Worm (Caenorhabditis elegans) whole organism, L2 larva: ENCODE measurements around the gene F57C12.6.

Experiments used
- C34F6.9 ChIP-seq: fragments of 150-350 bp; optimal IDR thresholded peaks from 2 replicates; lab custom pipeline; 2014; ENCODE audit warnings: missing biosample characterization, missing genetic modification characterization
- F13H6.1 ChIP-seq: sonication (generic microtip); optimal IDR thresholded peaks from 2 replicates; lab custom pipeline; 2016; ENCODE audit warnings: missing genetic modification characterization, missing compliant biosample characterization
- R02D3.7 ChIP-seq: fragments of 150-350 bp; optimal IDR thresholded peaks from 2 replicates; lab custom pipeline; 2014; ENCODE audit warnings: missing biosample characterization, missing genetic modification characterization
- ama-1 ChIP-seq: fragments of 150-350 bp; optimal IDR thresholded peaks from 2 replicates; lab custom pipeline; 2018; ENCODE audit warnings: inconsistent platforms
- blmp-1 ChIP-seq: sonication (generic microtip); optimal IDR thresholded peaks from 2 replicates; lab custom pipeline; 2017; ENCODE audit warnings: missing genetic modification characterization, mild to moderate bottlenecking, missing compliant biosample characterization, antibody characterized with exemption, moderate library complexity; ENCODE audit not compliant: insufficient read depth
- ceh-82 ChIP-seq: fragments of 150-350 bp; optimal IDR thresholded peaks from 2 replicates; lab custom pipeline; 2014; ENCODE audit warnings: missing biosample characterization, missing genetic modification characterization
- crh-2 ChIP-seq: sonication (generic microtip); optimal IDR thresholded peaks from 2 replicates; lab custom pipeline; 2017; ENCODE audit warnings: missing biosample characterization, missing genetic modification characterization
- dmd-4 ChIP-seq: sonication (generic microtip); optimal IDR thresholded peaks from 2 replicates; lab custom pipeline; 2017; ENCODE audit warnings: missing biosample characterization, missing genetic modification characterization
- egl-27 ChIP-seq: sonication (generic microtip); optimal IDR thresholded peaks from 3 replicates; lab custom pipeline; 2017; ENCODE audit warnings: missing biosample characterization, missing genetic modification reagents, missing genetic modification characterization
- elt-1 ChIP-seq: fragments of 150-350 bp; optimal IDR thresholded peaks from 2 replicates; lab custom pipeline; 2014; ENCODE audit warnings: missing biosample characterization, missing genetic modification characterization
- fos-1 ChIP-seq: fragments of 150-350 bp; optimal IDR thresholded peaks from 2 replicates; lab custom pipeline; 2014; ENCODE audit warnings: missing biosample characterization, missing genetic modification characterization
- lin-11 ChIP-seq: fragments of 150-350 bp; sonication (generic microtip); optimal IDR thresholded peaks from 2 replicates; lab custom pipeline; 2014; ENCODE audit warnings: missing biosample characterization, missing genetic modification characterization, inconsistent platforms, mixed read lengths
- lin-13 ChIP-seq: fragments of 150-350 bp; optimal IDR thresholded peaks from 2 replicates; lab custom pipeline; 2014; ENCODE audit warnings: missing biosample characterization, missing genetic modification reagents, missing genetic modification characterization
- lin-39 ChIP-seq: fragments of 150-350 bp; optimal IDR thresholded peaks from 2 replicates; lab custom pipeline; 2014; ENCODE audit warnings: missing biosample characterization, missing genetic modification reagents, missing genetic modification characterization
- lsy-2 ChIP-seq, 2 experiments: fragments of 150-350 bp in 1 of 2; sonication (generic microtip) in 1 of 2; optimal IDR thresholded peaks; 2 replicates each; lab custom pipeline; 2014 to 2017; ENCODE audit warnings: missing biosample characterization in 2 of 2, missing genetic modification characterization in 2 of 2
- mbf-1 ChIP-seq: sonication (generic microtip); optimal IDR thresholded peaks from 2 replicates; lab custom pipeline; 2017; ENCODE audit warnings: missing biosample characterization, missing genetic modification characterization
- mdl-1 ChIP-seq, 2 experiments: fragments of 150-350 bp in 1 of 2; sonication (generic microtip) in 1 of 2; optimal IDR thresholded peaks; 2 replicates each; lab custom pipeline; 2017; ENCODE audit warnings: missing biosample characterization in 2 of 2, missing genetic modification characterization in 2 of 2
- nhr-10 ChIP-seq: sonication (generic microtip); optimal IDR thresholded peaks from 2 replicates; lab custom pipeline; 2017; ENCODE audit warnings: missing biosample characterization, missing genetic modification characterization
- nhr-11 ChIP-seq: fragments of 150-350 bp; optimal IDR thresholded peaks from 2 replicates; lab custom pipeline; 2014; ENCODE audit warnings: missing biosample characterization, missing genetic modification characterization
- nhr-12 ChIP-seq: fragments of 150-350 bp; optimal IDR thresholded peaks from 2 replicates; lab custom pipeline; 2014; ENCODE audit warnings: missing biosample characterization, missing genetic modification characterization
- nhr-129 ChIP-seq: fragments of 150-350 bp; optimal IDR thresholded peaks from 2 replicates; lab custom pipeline; 2014; ENCODE audit warnings: missing biosample characterization, missing genetic modification characterization
- nhr-23 ChIP-seq: fragments of 150-350 bp; optimal IDR thresholded peaks from 2 replicates; lab custom pipeline; 2014; ENCODE audit warnings: missing biosample characterization, missing genetic modification reagents, missing genetic modification characterization
- nhr-237 ChIP-seq: fragments of 150-350 bp; optimal IDR thresholded peaks from 2 replicates; lab custom pipeline; 2014; ENCODE audit warnings: missing biosample characterization, missing genetic modification characterization
- nhr-25 ChIP-seq: fragments of 150-350 bp; sonication (generic microtip); optimal IDR thresholded peaks from 3 replicates; lab custom pipeline; 2014; ENCODE audit warnings: missing biosample characterization, missing genetic modification characterization
- nhr-6 ChIP-seq: fragments of 150-350 bp; optimal IDR thresholded peaks from 2 replicates; lab custom pipeline; 2014; ENCODE audit warnings: missing biosample characterization, missing genetic modification characterization
- peb-1 ChIP-seq: fragments of 150-350 bp; optimal IDR thresholded peaks from 2 replicates; lab custom pipeline; 2014; ENCODE audit warnings: missing biosample characterization, missing genetic modification characterization
- sem-4 ChIP-seq: fragments of 150-350 bp; optimal IDR thresholded peaks from 2 replicates; lab custom pipeline; 2014; ENCODE audit warnings: missing biosample characterization, missing genetic modification reagents, missing genetic modification characterization
- sma-3 ChIP-seq: sonication (generic microtip); optimal IDR thresholded peaks from 2 replicates; lab custom pipeline; 2016; ENCODE audit warnings: missing genetic modification reagents, missing genetic modification characterization, missing compliant biosample characterization
- sma-9 ChIP-seq, 2 experiments: fragments of 150-350 bp in 1 of 2; sonication (generic microtip) in 1 of 2; optimal IDR thresholded peaks; 2 replicates each; lab custom pipeline; 2014 to 2016; ENCODE audit warnings: missing genetic modification characterization in 2 of 2, mild to moderate bottlenecking in 1 of 2, missing biosample characterization in 1 of 2, missing compliant biosample characterization in 1 of 2, missing genetic modification reagents in 1 of 2, moderate library complexity in 1 of 2
- snpc-4 ChIP-seq: fragments of 150-350 bp; optimal IDR thresholded peaks from 2 replicates; lab custom pipeline; 2014; ENCODE audit warnings: missing biosample characterization, missing genetic modification characterization
- unc-55 ChIP-seq: fragments of 150-350 bp; sonication (generic microtip); optimal IDR thresholded peaks from 3 replicates; lab custom pipeline; 2014; ENCODE audit warnings: missing biosample characterization, missing genetic modification reagents, missing genetic modification characterization
- unc-62 ChIP-seq: fragments of 150-350 bp; optimal IDR thresholded peaks from 2 replicates; lab custom pipeline; 2014; ENCODE audit warnings: missing biosample characterization, missing genetic modification reagents, missing genetic modification characterization
- zag-1 ChIP-seq: fragments of 150-350 bp; optimal IDR thresholded peaks from 2 replicates; lab custom pipeline; 2014; ENCODE audit warnings: missing biosample characterization, missing genetic modification characterization
- ztf-1 ChIP-seq: fragments of 200-800 bp; sonication (Bioruptor generic); conservative IDR thresholded peaks from 2 replicates; pipeline ENCODE4 v1.3.6; 2022; ENCODE audit warnings: missing genetic modification characterization, missing compliant biosample characterization
- ztf-11 ChIP-seq: sonication (generic microtip); optimal IDR thresholded peaks from 2 replicates; lab custom pipeline; 2017; ENCODE audit warnings: missing biosample characterization, missing genetic modification characterization
- ztf-4 ChIP-seq: fragments of 150-350 bp; optimal IDR thresholded peaks from 2 replicates; lab custom pipeline; 2014; ENCODE audit warnings: missing biosample characterization, missing genetic modification characterization

F57C12.6 gene

DNA sequence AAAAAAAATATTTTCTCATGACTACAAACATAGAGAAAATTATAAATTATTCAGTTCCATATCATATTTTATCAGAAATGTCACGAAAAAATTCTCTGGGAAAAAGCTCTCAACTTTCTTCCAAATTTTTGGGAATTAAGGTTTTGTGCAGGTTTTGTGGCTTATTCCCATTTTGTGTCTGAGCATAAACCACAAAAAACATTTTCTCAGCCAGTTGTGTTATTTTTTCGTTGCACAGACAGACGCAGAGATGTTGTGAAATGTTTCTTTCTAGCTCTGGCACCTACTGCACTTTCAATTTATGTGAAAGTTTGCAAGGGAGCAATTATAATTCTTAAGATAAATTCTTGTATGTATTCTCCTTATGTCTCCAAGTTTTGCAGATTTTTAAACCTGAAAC is 21.3 kb upstream of the F57C12.6 start:
- TF ChIP-seq lsy-2 (tag; optimal IDR thresholded peaks at IDR 0.05; lab: Kevin White, UChicago) (no peak), unc-55 (GFP tag; lab: Kevin White, UChicago) (peak; percentile 36)

DNA sequence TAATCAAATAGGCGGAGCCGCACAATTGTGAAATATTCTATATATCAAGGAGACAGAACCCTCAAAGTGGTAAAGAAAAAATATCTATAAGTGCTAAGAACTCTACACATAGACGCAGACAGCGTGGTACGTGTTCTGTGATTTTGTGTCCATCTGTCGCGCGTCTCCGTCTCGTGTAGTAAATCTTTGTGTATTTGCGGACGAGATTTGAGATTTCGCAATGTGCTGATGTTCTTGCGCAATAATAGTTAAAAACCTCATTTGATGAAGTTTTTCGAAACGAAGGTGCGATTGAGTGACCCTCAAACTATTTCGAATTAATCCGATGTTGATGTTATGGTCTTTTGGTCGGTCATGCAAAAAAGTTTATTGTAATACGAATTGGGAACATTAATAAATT is 19.5 kb upstream of the F57C12.6 start:
- TF ChIP-seq mdl-1 (tag; optimal IDR thresholded peaks at IDR 0.05; lab: Kevin White, UChicago) (peak in 1 of 2 experiments; percentile 35), snpc-4 (tag; lab: Kevin White, UChicago) (peak; percentile 17), fos-1 (tag; lab: Kevin White, UChicago) (peak; percentile 15), nhr-10 (tag; lab: Kevin White, UChicago) (no peak), zag-1 (tag; lab: Kevin White, UChicago) (peak; percentile 59), ceh-82 (tag; lab: Kevin White, UChicago) (no peak), lin-13 (peak; percentile 15), sem-4 (tag; lab: Kevin White, UChicago) (peak; percentile 2), crh-2 (tag; lab: Kevin White, UChicago) (peak; percentile 31), lin-11 (tag; lab: Kevin White, UChicago) (peak; percentile 54), blmp-1 (no peak), F13H6.1 (peak; percentile 46), lsy-2 (tag; optimal IDR thresholded peaks at IDR 0.05; lab: Kevin White, UChicago) (peak in 1 of 2 experiments; percentile 47), peb-1 (tag; lab: Kevin White, UChicago) (no peak), ztf-4 (peak; percentile 4), nhr-6 (tag; lab: Kevin White, UChicago) (no peak), sma-9 (GFP tag; optimal IDR thresholded peaks at IDR 0.05; lab: Kevin White, UChicago) (peak; percentile 74), sma-9 (tag; optimal IDR thresholded peaks at IDR 0.05; lab: Kevin White, UChicago) (no peak), unc-55 (GFP tag; lab: Kevin White, UChicago) (peak; percentile 92), nhr-25 (peak; percentile 15), nhr-129 (tag; lab: Kevin White, UChicago) (peak; percentile 96), C34F6.9 (tag; lab: Kevin White, UChicago) (peak; percentile 84), ztf-11 (tag; lab: Kevin White, UChicago) (no peak)

DNA sequence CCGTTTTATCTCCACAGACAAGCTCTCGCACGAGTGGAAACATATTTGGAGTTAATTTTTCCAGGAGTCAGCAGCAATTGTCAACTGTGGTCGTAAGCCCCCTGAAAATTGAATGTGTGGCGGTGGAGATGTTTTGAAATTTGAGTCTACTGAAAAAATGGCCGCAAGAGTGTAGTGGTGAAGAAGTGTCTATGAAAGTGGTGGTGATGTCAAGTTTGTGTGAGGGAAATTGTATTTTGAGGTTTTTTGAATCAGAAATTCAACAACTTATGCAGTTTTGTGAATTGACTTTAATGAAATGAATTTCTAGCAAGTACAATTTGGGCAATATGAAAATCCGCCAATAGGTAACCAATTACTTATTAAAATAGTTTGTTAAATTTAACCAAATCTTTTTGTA is 18.8 kb upstream of the F57C12.6 start, which contains the start of gene mrp-2:
mrp-2 (minus strand) TSS at position 101 of the 400 bp plus-strand sequence.
- TF ChIP-seq C34F6.9 (tag; lab: Kevin White, UChicago), result no peak
- TF ChIP-seq peb-1 (tag; lab: Kevin White, UChicago), result no peak
- TF ChIP-seq elt-1, result no peak
- TF ChIP-seq fos-1 (tag; lab: Kevin White, UChicago), result no peak
- TF ChIP-seq, all 48 proteins: peak for 0

DNA sequence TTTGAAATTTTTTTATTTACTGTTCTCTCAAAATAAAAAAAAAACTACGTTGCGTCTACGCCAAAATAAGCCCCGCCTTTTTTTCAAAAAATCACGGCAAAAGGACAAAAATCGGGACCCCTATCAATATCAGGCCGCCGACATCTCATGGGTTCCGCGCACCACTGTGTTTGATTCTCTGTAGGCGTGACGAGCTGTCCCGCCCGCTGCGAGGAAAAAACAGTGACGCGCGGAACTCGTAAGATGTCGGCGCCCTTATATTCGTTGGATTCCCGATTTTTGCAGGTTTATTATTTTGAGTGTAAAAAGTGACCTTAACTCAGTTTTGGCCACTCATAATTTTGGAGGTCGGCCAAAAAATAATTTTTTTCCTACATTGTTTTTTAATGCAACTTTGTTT is 17.6 kb upstream of the F57C12.6 start:
- TF ChIP-seq lin-11 (tag; lab: Kevin White, UChicago) (no peak), sma-3 (GFP tag; lab: Kevin White, UChicago) (no peak), F13H6.1 (no peak), dmd-4 (tag; lab: Kevin White, UChicago) (no peak), fos-1 (tag; lab: Kevin White, UChicago) (no peak), nhr-10 (tag; lab: Kevin White, UChicago) (no peak), egl-27 (no peak), mbf-1 (tag; lab: Kevin White, UChicago) (no peak), R02D3.7 (no peak)

DNA sequence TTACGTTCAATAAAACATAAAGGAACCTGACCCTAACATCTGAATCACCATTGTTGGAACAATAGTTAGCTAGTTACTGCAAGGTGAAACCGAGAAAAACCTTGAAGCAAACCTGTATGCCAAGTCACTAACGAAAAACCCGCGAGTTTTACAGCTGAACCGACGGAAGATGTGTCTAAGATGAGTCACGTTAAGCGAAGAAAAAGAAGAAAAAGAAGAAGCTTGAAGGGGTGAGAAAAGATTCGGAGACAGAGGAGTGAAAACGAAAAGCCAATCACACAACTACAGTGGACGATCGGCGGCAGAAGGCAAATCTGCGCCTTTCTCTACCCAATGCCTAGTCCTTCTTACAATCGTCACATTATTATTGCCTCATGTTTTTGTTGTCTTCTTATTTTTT is 4.1 kb upstream of the F57C12.6 start, which contains the start of gene nas-38:
nas-38 (plus strand) TSS at position 301 of the 400 bp plus-strand sequence.
- TF ChIP-seq nhr-25 (peak; percentile 42), sem-4 (tag; lab: Kevin White, UChicago) (no peak)

DNA sequence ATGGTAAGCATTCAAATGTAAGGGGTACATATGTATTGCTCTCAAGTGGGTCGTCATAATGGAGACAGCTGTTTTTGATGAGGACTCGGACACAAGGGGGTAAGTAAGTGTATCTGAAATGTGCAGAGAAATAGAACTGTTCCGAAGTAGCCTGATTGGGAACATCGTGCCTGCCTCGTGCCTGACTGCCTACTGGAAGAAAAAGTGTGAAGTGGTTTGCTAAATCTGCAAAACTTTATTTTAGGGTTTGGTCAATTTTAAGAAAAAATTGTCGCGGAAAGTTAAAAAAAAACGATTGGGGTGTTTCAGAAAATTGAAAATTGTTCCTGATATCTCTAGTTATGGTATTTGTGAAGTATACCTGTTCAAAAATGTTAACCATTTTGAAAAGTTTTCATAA is 3.4 kb upstream of the F57C12.6 start, which contains the start of gene hlh-19:
hlh-19 (minus strand) TSS at position 101 of the 400 bp plus-strand sequence.
- no peak for TF ChIP-seq nhr-12 (tag; lab: Kevin White, UChicago)
- no peak for TF ChIP-seq sma-3 (GFP tag; lab: Kevin White, UChicago)
- TF ChIP-seq unc-62 (GFP tag; lab: Kevin White, UChicago), result no peak
- TF ChIP-seq sma-9 (GFP tag; optimal IDR thresholded peaks at IDR 0.05; lab: Kevin White, UChicago), result no peak
- TF ChIP-seq sma-9 (tag; optimal IDR thresholded peaks at IDR 0.05; lab: Kevin White, UChicago), result no peak
- TF ChIP-seq nhr-23 (tag; lab: Kevin White, UChicago), result no peak
- TF ChIP-seq ceh-82 (tag; lab: Kevin White, UChicago), result no peak
- no peak for TF ChIP-seq ama-1
- no peak for TF ChIP-seq peb-1 (tag; lab: Kevin White, UChicago)
- no peak for TF ChIP-seq blmp-1
- no peak for TF ChIP-seq nhr-237 (tag; lab: Kevin White, UChicago)
- TF ChIP-seq egl-27, result no peak
- TF ChIP-seq nhr-10 (tag; lab: Kevin White, UChicago), result no peak
- TF ChIP-seq lin-39 (tag; lab: Kevin White, UChicago), result no peak
- TF ChIP-seq crh-2 (tag; lab: Kevin White, UChicago), result no peak
- no peak for TF ChIP-seq nhr-25
- no peak for TF ChIP-seq lin-11 (tag; lab: Kevin White, UChicago)
- no peak for TF ChIP-seq ztf-1 (GFP tag; lab: Robert Waterston, UW)
- no peak for TF ChIP-seq nhr-11 (tag; lab: Kevin White, UChicago)
- no peak for TF ChIP-seq mdl-1 (tag; optimal IDR thresholded peaks at IDR 0.05; lab: Kevin White, UChicago)
